Worm (Caenorhabditis elegans) whole organism, L4/young adult: ENCODE data around the gene ify-1.

Experiments
- W03F9.2 ChIP-seq: fragments of 150-350 bp; optimal IDR thresholded peaks from 2 replicates; lab custom pipeline; 2014; ENCODE audit warnings: missing biosample characterization, missing genetic modification characterization
- dao-5 ChIP-seq: sonication (generic microtip); optimal IDR thresholded peaks from 2 replicates; lab custom pipeline; 2016; ENCODE audit warnings: missing genotype, missing genetic modification characterization, moderate library complexity, missing compliant biosample characterization
- him-1 ChIP-seq: sonication (generic microtip); optimal IDR thresholded peaks from 2 replicates; lab custom pipeline; 2016; ENCODE audit warnings: missing genotype, missing genetic modification reagents, missing genetic modification characterization, missing compliant biosample characterization

- TF ChIP-seq dao-5 (tag; lab: Kevin White, UChicago): no peak
- no peak for TF ChIP-seq him-1 (tag; lab: Kevin White, UChicago)
- TF ChIP-seq W03F9.2 (tag; lab: Kevin White, UChicago): no peak
These were observed 33.5 kb downstream of the ify-1 start for ce11 chrII:5021518-5021917.
